Worm (Caenorhabditis elegans) whole organism, L4 larva: ENCODE measurements around the gene rtfo-1.
A peak's percentile ranks its signal among the peaks of the same experiment; 100 is the strongest.

Experiments used
- D1046.2 ChIP-seq: fragments of 200-800 bp; sonication (Bioruptor generic); IDR thresholded peaks from 2 replicates; pipeline ENCODE4 v1.3.6; 2022; ENCODE audit warnings: missing genetic modification characterization, missing compliant biosample characterization
- F26F4.8 ChIP-seq: fragments of 200-800 bp; sonication (Bioruptor generic); conservative IDR thresholded peaks from 2 replicates; pipeline ENCODE4 v1.3.6; 2022; ENCODE audit warnings: missing genetic modification characterization, missing compliant biosample characterization
- F37D6.2 ChIP-seq: sonication (generic microtip); optimal IDR thresholded peaks from 2 replicates; lab custom pipeline; 2016; ENCODE audit warnings: mild to moderate bottlenecking, missing genetic modification characterization, missing compliant biosample characterization
- T20F7.1 ChIP-seq: fragments of 200-800 bp; sonication (Bioruptor generic); optimal IDR thresholded peaks from 2 replicates; lab custom pipeline; 2018; ENCODE audit warnings: mild to moderate bottlenecking, missing genetic modification characterization, missing compliant biosample characterization
- T26A8.4 ChIP-seq: fragments of 200-800 bp; sonication (Bioruptor generic); IDR thresholded peaks from 2 replicates; pipeline ENCODE4 v1.3.6; 2022; ENCODE audit warnings: missing genetic modification characterization, missing compliant biosample characterization
- ZK546.5 ChIP-seq, 2 experiments: sonication (generic microtip); optimal IDR thresholded peaks; 2 replicates each; lab custom pipeline; 2017; ENCODE audit warnings: missing biosample characterization in 2 of 2, missing genetic modification characterization in 2 of 2
- aha-1 ChIP-seq: fragments of 150-350 bp; peaks from one replicate; lab custom pipeline; 2014; ENCODE audit warnings: missing biosample characterization, missing genetic modification characterization
- ama-1 ChIP-seq: fragments of 150-350 bp; optimal IDR thresholded peaks from 2 replicates; lab custom pipeline; 2014; ENCODE audit warnings: inconsistent platforms, mixed read lengths
- arid-1 ChIP-seq: fragments of 200-800 bp; sonication (Bioruptor generic); conservative IDR thresholded peaks from 2 replicates; pipeline ENCODE4 v1.3.6; 2022; ENCODE audit warnings: missing genetic modification reagents, missing genetic modification characterization, missing compliant biosample characterization
- attf-4 ChIP-seq: sonication (generic microtip); optimal IDR thresholded peaks from 3 replicates; lab custom pipeline; 2017; ENCODE audit warnings: missing biosample characterization, missing genetic modification characterization
- ceh-28 ChIP-seq: fragments of 150-350 bp; optimal IDR thresholded peaks from 2 replicates; lab custom pipeline; 2014; ENCODE audit warnings: missing biosample characterization, missing genetic modification reagents, missing genetic modification characterization
- daf-16 ChIP-seq, 3 experiments: sonication (generic microtip); optimal IDR thresholded peaks; 2 replicates each; lab custom pipeline; 2016 to 2017; ENCODE audit warnings: missing genetic modification characterization in 3 of 3, missing genetic modification reagents in 3 of 3, mild to moderate bottlenecking in 2 of 3, missing compliant biosample characterization in 2 of 3, missing biosample characterization in 1 of 3, moderate library complexity in 1 of 3
- daf-19 ChIP-seq: fragments of 200-800 bp; sonication (Bioruptor generic); conservative IDR thresholded peaks from 2 replicates; pipeline ENCODE4 v1.3.6; 2022; ENCODE audit warnings: missing genetic modification characterization, missing compliant biosample characterization
- dmd-6 ChIP-seq: fragments of 200-800 bp; sonication (Bioruptor generic); IDR thresholded peaks from 2 replicates; pipeline ENCODE4 v1.3.6; 2022; ENCODE audit warnings: missing genetic modification reagents, missing genetic modification characterization, missing compliant biosample characterization
- dmd-9 ChIP-seq: fragments of 200-800 bp; sonication (Bioruptor generic); IDR thresholded peaks from 2 replicates; pipeline ENCODE4 v1.3.6; 2022; ENCODE audit warnings: missing genetic modification reagents, missing genetic modification characterization, missing compliant biosample characterization
- dpl-1 ChIP-seq: fragments of 150-350 bp; optimal IDR thresholded peaks from 2 replicates; lab custom pipeline; 2014; ENCODE audit warnings: missing biosample characterization, missing genetic modification reagents, missing genetic modification characterization
- duxl-1 ChIP-seq: sonication (generic microtip); optimal IDR thresholded peaks from 2 replicates; lab custom pipeline; 2016; ENCODE audit warnings: mild to moderate bottlenecking, missing genetic modification characterization, moderate library complexity, missing compliant biosample characterization; ENCODE audit not compliant: poor library complexity
- dve-1 ChIP-seq: sonication (generic microtip); optimal IDR thresholded peaks from 2 replicates; lab custom pipeline; 2017; ENCODE audit warnings: antibody characterized with exemption, mild to moderate bottlenecking, missing genetic modification characterization, missing compliant biosample characterization; ENCODE audit not compliant: insufficient read depth
- hif-1 ChIP-seq, 2 experiments: sonication (generic microtip); optimal IDR thresholded peaks; 2 replicates each; lab custom pipeline; 2016 to 2017; ENCODE audit warnings: missing compliant biosample characterization in 2 of 2, missing genetic modification characterization in 2 of 2, missing genetic modification reagents in 2 of 2, missing genotype in 2 of 2, mild to moderate bottlenecking in 1 of 2
- hlh-11 ChIP-seq: fragments of 200-800 bp; sonication (Bioruptor generic); optimal IDR thresholded peaks from 2 replicates; lab custom pipeline; 2018; ENCODE audit warnings: mild to moderate bottlenecking, missing genetic modification characterization, missing compliant biosample characterization
- hlh-30 ChIP-seq: sonication (generic microtip); optimal IDR thresholded peaks from 2 replicates; lab custom pipeline; 2017; ENCODE audit warnings: antibody characterized with exemption, mild to moderate bottlenecking, missing genetic modification characterization, missing compliant biosample characterization; ENCODE audit not compliant: insufficient read depth
- hmg-1.1 ChIP-seq: fragments of 200-800 bp; sonication (Bioruptor generic); IDR thresholded peaks from 2 replicates; pipeline ENCODE4 v1.3.6; 2022; ENCODE audit warnings: missing genetic modification reagents, missing genetic modification characterization, missing compliant biosample characterization
- lin-13 ChIP-seq: fragments of 150-350 bp; optimal IDR thresholded peaks from 2 replicates; lab custom pipeline; 2014; ENCODE audit warnings: missing biosample characterization, missing genetic modification reagents, missing genetic modification characterization
- lin-38 ChIP-seq: fragments of 200-800 bp; sonication (Bioruptor generic); IDR thresholded peaks from 2 replicates; pipeline ENCODE4 v1.3.6; 2022; ENCODE audit warnings: missing genetic modification reagents, missing genetic modification characterization, missing compliant biosample characterization
- lsy-2 ChIP-seq, 2 experiments: fragments of 150-350 bp in 1 of 2; sonication (generic microtip) in 1 of 2; optimal IDR thresholded peaks; 2 replicates each; lab custom pipeline; 2014 to 2017; ENCODE audit warnings: missing biosample characterization in 2 of 2, missing genetic modification characterization in 2 of 2
- madf-9 ChIP-seq: fragments of 200-800 bp; sonication (Bioruptor generic); conservative IDR thresholded peaks from 2 replicates; pipeline ENCODE4 v1.3.6; 2022; ENCODE audit warnings: missing genetic modification reagents, missing genetic modification characterization, missing compliant biosample characterization
- mdl-1 ChIP-seq, 2 experiments: fragments of 150-350 bp in 1 of 2; sonication (generic microtip) in 1 of 2; optimal IDR thresholded peaks; 2 replicates each; lab custom pipeline; 2014 to 2017; ENCODE audit warnings: missing biosample characterization in 2 of 2, missing genetic modification characterization in 2 of 2
- mdt-29 ChIP-seq: fragments of 200-800 bp; sonication (Bioruptor generic); IDR thresholded peaks from 2 replicates; pipeline ENCODE4 v1.3.6; 2022; ENCODE audit warnings: missing genetic modification reagents, missing genetic modification characterization, missing compliant biosample characterization
- mep-1 ChIP-seq: fragments of 150-350 bp; sonication (generic microtip); optimal IDR thresholded peaks from 3 replicates; lab custom pipeline; 2014; ENCODE audit warnings: missing biosample characterization, missing genetic modification characterization
- mes-2 ChIP-seq: sonication (generic microtip); optimal IDR thresholded peaks from 2 replicates; lab custom pipeline; 2016; ENCODE audit warnings: missing genotype, mild to moderate bottlenecking, missing genetic modification characterization, missing compliant biosample characterization; ENCODE audit not compliant: poor library complexity, severe bottlenecking
- mxl-3 ChIP-seq: fragments of 200-800 bp; sonication (Bioruptor generic); optimal IDR thresholded peaks from 2 replicates; lab custom pipeline; 2018; ENCODE audit warnings: mild to moderate bottlenecking, missing genetic modification characterization, missing compliant biosample characterization
- nhr-10 ChIP-seq: fragments of 150-350 bp; optimal IDR thresholded peaks from 2 replicates; lab custom pipeline; 2014; ENCODE audit warnings: missing biosample characterization, missing genetic modification characterization
- nhr-102 ChIP-seq: sonication (generic microtip); optimal IDR thresholded peaks from 2 replicates; lab custom pipeline; 2016; ENCODE audit warnings: mild to moderate bottlenecking, missing genetic modification characterization, moderate library complexity, missing compliant biosample characterization
- nhr-11 ChIP-seq: fragments of 150-350 bp; optimal IDR thresholded peaks from 2 replicates; lab custom pipeline; 2014; ENCODE audit warnings: missing biosample characterization, missing genetic modification characterization
- nhr-237 ChIP-seq: sonication (generic microtip); optimal IDR thresholded peaks from 2 replicates; lab custom pipeline; 2017; ENCODE audit warnings: missing biosample characterization, missing genetic modification characterization
- nhr-25 ChIP-seq: sonication (generic microtip); optimal IDR thresholded peaks from 2 replicates; lab custom pipeline; 2017; ENCODE audit warnings: missing genetic modification characterization, mild to moderate bottlenecking, missing compliant biosample characterization, antibody characterized with exemption, moderate library complexity, borderline replicate concordance; ENCODE audit not compliant: insufficient read depth
- nhr-28 ChIP-seq: fragments of 150-350 bp; optimal IDR thresholded peaks from 2 replicates; lab custom pipeline; 2014; ENCODE audit warnings: missing biosample characterization, missing genetic modification characterization
- nhr-48 ChIP-seq: sonication (generic microtip); optimal IDR thresholded peaks from 2 replicates; lab custom pipeline; 2016; ENCODE audit warnings: mild to moderate bottlenecking, missing genetic modification characterization, missing compliant biosample characterization
- nhr-6 ChIP-seq: fragments of 150-350 bp; optimal IDR thresholded peaks from 2 replicates; lab custom pipeline; 2014; ENCODE audit warnings: missing biosample characterization, missing genetic modification characterization
- nhr-77 ChIP-seq: fragments of 150-350 bp; optimal IDR thresholded peaks from 2 replicates; lab custom pipeline; 2014; ENCODE audit warnings: missing biosample characterization, missing genetic modification characterization
- php-3 ChIP-seq: fragments of 200-800 bp; sonication (Bioruptor generic); IDR thresholded peaks from 2 replicates; pipeline ENCODE4 v1.3.6; 2022; ENCODE audit warnings: missing genetic modification reagents, missing genetic modification characterization, missing compliant biosample characterization
- snpc-1.2 ChIP-seq: fragments of 200-800 bp; sonication (Bioruptor generic); IDR thresholded peaks from 2 replicates; pipeline ENCODE4 v1.3.6; 2022; ENCODE audit warnings: missing genetic modification reagents, missing genetic modification characterization, missing compliant biosample characterization
- spr-1 ChIP-seq: sonication (generic microtip); optimal IDR thresholded peaks from 2 replicates; lab custom pipeline; 2016; ENCODE audit warnings: mild to moderate bottlenecking, missing genetic modification characterization, missing compliant biosample characterization
- spr-3 ChIP-seq: fragments of 200-800 bp; sonication (Bioruptor generic); optimal IDR thresholded peaks from 2 replicates; lab custom pipeline; 2018; ENCODE audit warnings: mild to moderate bottlenecking, missing genetic modification characterization, missing compliant biosample characterization
- zfp-2 ChIP-seq: sonication (generic microtip); optimal IDR thresholded peaks from 2 replicates; lab custom pipeline; 2016; ENCODE audit warnings: mild to moderate bottlenecking, missing genetic modification characterization, missing compliant biosample characterization
- zip-2 ChIP-seq: fragments of 150-350 bp; optimal IDR thresholded peaks from 2 replicates; lab custom pipeline; 2014; ENCODE audit warnings: missing biosample characterization, missing genetic modification characterization

The rtfo-1 gene

ce11 chrV:9545238-9545709, 37.2 kb downstream of the rtfo-1 start, which contains the start of the genes his-35 and his-41 (continued):
- TF ChIP-seq zfp-2 (tag; lab: Kevin White, UChicago): no peak
- TF ChIP-seq mes-2 (tag; lab: Kevin White, UChicago): peak; percentile 42
- peak; percentile 27; the same call in 1 of the 2 replicates for TF ChIP-seq dmd-6 (GFP tag; lab: Robert Waterston, UW)
- no peak for TF ChIP-seq zip-2 (tag; lab: Kevin White, UChicago)
- TF ChIP-seq attf-4: no peak
- no peak for TF ChIP-seq snpc-1.2
- peak; percentile 59 for TF ChIP-seq hlh-11
- peak in 1 of 2 experiments; percentile 46 for TF ChIP-seq lsy-2 (tag; optimal IDR thresholded peaks at IDR 0.05; lab: Kevin White, UChicago)
- 0 out of 2 replicates have a peak, but pooled peaks have one; percentile 24 for TF ChIP-seq hmg-1.1 (GFP tag; lab: Robert Waterston, UW)
- no peak for TF ChIP-seq nhr-237 (tag; lab: Kevin White, UChicago)
- no peak for TF ChIP-seq ceh-28
- peak in 1 of 2 experiments; percentile 11 for TF ChIP-seq mdl-1 (tag; optimal IDR thresholded peaks at IDR 0.05; lab: Kevin White, UChicago)
- no peak for TF ChIP-seq spr-3
- peak; percentile 20 for TF ChIP-seq nhr-48 (tag; lab: Kevin White, UChicago)
- no peak for TF ChIP-seq nhr-25 (tag; lab: Kevin White, UChicago)
- peak; percentile 85 for TF ChIP-seq ama-1 (lab: Kevin White, UChicago)

ce11 chrV:9544176-9544632, 38.2 kb downstream of the rtfo-1 start, which contains the start of gene mdf-1:
mdf-1 (minus strand) TSS chrV:9544226.
- no peak for TF ChIP-seq mdt-29 (GFP tag; lab: Robert Waterston, UW)
- TF ChIP-seq D1046.2 (GFP tag; lab: Robert Waterston, UW): peak; percentile 57; the same call in 1 of the 2 replicates
- TF ChIP-seq F37D6.2 (tag; lab: Kevin White, UChicago): peak; percentile 23
- TF ChIP-seq F26F4.8 (GFP tag; lab: Robert Waterston, UW): no peak
- peak; percentile 63 for TF ChIP-seq T20F7.1 (GFP tag; lab: Kevin White, UChicago)
- TF ChIP-seq lin-13 (GFP tag; lab: Kevin White, UChicago): peak; percentile 54
- TF ChIP-seq dmd-6 (GFP tag; lab: Robert Waterston, UW): peak; percentile 19; the same call in 1 of the 2 replicates
- peak; percentile 45; the same call in 1 of the 2 replicates for TF ChIP-seq hmg-1.1 (GFP tag; lab: Robert Waterston, UW)
- TF ChIP-seq nhr-28 (tag; lab: Kevin White, UChicago): peak; percentile 48
- TF ChIP-seq lsy-2 (tag; optimal IDR thresholded peaks at IDR 0.05; lab: Kevin White, UChicago): peak; percentile 21 to 86
- TF ChIP-seq mxl-3 (GFP tag; lab: Kevin White, UChicago): no peak
- TF ChIP-seq mep-1 (tag; lab: Kevin White, UChicago): peak; percentile 90
- TF ChIP-seq nhr-77 (tag; lab: Kevin White, UChicago): peak; percentile 82
- 0 out of 2 replicates have a peak, but pooled peaks have one; percentile 15 for TF ChIP-seq daf-19 (GFP tag; lab: Robert Waterston, UW)
- peak; percentile 36 for TF ChIP-seq arid-1
- TF ChIP-seq spr-1 (tag; lab: Kevin White, UChicago): peak; percentile 47
- peak; percentile 75 for TF ChIP-seq dve-1 (tag; lab: Kevin White, UChicago)
- TF ChIP-seq ama-1 (lab: Kevin White, UChicago): peak; percentile 84
- TF ChIP-seq dpl-1: peak; percentile 91
- TF ChIP-seq duxl-1 (tag; lab: Kevin White, UChicago): no peak
- peak; percentile 48 for TF ChIP-seq nhr-6
- TF ChIP-seq hif-1 (tag; optimal IDR thresholded peaks at IDR 0.05; lab: Kevin White, UChicago): peak in 1 of 2 experiments; percentile 33
- peak; percentile 58 for TF ChIP-seq hlh-30
- TF ChIP-seq nhr-102: no peak
- TF ChIP-seq nhr-11 (tag; lab: Kevin White, UChicago): peak; percentile 26
- peak; percentile 61 for TF ChIP-seq lin-38
- no peak for TF ChIP-seq php-3
- peak; percentile 5 for TF ChIP-seq nhr-10 (tag; lab: Kevin White, UChicago)
- TF ChIP-seq madf-9 (GFP tag; lab: Robert Waterston, UW): peak; percentile 38; the same call in 1 of the 2 replicates
- TF ChIP-seq T26A8.4 (GFP tag; lab: Robert Waterston, UW): peak; percentile 60; the same call in 1 of the 2 replicates
- TF ChIP-seq nhr-237 (tag; lab: Kevin White, UChicago): no peak
- TF ChIP-seq hlh-11: peak; percentile 64
- TF ChIP-seq daf-16 (GFP tag; optimal IDR thresholded peaks at IDR 0.05; lab: Kevin White, UChicago): no peak
- peak; percentile 49 for TF ChIP-seq daf-16 (tag; optimal IDR thresholded peaks at IDR 0.05; lab: Kevin White, UChicago)
- peak; percentile 87 for TF ChIP-seq aha-1 (tag; lab: Kevin White, UChicago)
- no peak for TF ChIP-seq dmd-9 (GFP tag; lab: Robert Waterston, UW)
- TF ChIP-seq mes-2 (tag; lab: Kevin White, UChicago): peak; percentile 91
- no peak for TF ChIP-seq ZK546.5 (tag; optimal IDR thresholded peaks at IDR 0.05; lab: Kevin White, UChicago)
